Worm (Caenorhabditis elegans) whole organism, midembryonic: Measurements from ENCODE around the gene F54A3.2.

ENCODE experiments used
- cog-1 ChIP-seq: sonication (generic microtip); optimal IDR thresholded peaks from 2 replicates; lab custom pipeline; 2016; ENCODE audit warnings: missing genetic modification characterization, missing compliant biosample characterization
- ztf-29 ChIP-seq: fragments of 200-800 bp; sonication (Bioruptor generic); IDR thresholded peaks from 2 replicates; pipeline ENCODE4 v1.3.6; 2022; ENCODE audit warnings: missing genetic modification reagents, missing genetic modification characterization, missing compliant biosample characterization

ce11 chrII:2251617-2252016, 8.2 kb downstream of the F54A3.2 start:
- TF ChIP-seq cog-1 (tag; lab: Kevin White, UChicago) = no peak
- TF ChIP-seq ztf-29 (GFP tag; lab: Robert Waterston, UW) = no peak
